Worm (Caenorhabditis elegans): ENCODE results near the gene W01C9.2.

The W01C9.2 gene

DNA sequence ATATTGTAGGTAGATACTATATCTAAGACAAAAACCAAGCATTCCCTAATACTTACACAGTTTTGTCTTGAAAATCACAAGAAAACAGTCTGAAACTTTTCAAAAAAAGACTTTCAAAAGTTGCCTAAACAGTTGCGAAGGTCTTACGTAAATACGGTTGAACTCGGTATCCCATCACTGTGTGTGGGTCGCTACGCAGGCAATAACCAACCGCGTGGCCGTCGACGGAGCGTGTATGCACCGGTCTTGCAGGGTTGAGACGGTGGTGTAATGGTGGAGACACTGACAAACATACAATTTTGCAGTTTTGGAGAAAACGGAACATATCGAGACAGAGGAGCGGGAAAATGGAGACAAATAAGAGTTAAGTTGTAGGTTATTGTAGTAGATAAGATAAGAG is 25.1 kb downstream of the W01C9.2 start, which contains the start of gene iff-2 (continued):
- TF ChIP-seq ttx-3 (tag; optimal IDR thresholded peaks at IDR 0.05) (peak; percentile 37), ceh-18 (tag; optimal IDR thresholded peaks at IDR 0.05) (peak; percentile 99), elt-2 (tag; optimal IDR thresholded peaks at IDR 0.05) (peak; percentile 91), ceh-45 (GFP tag; IDR thresholded peaks at IDR 0.05) (peak; percentile 62; the same call in 1 of the 2 replicates), unc-42 (tag; optimal IDR thresholded peaks at IDR 0.05) (peak; percentile 93), ceh-19 (GFP tag; optimal IDR thresholded peaks at IDR 0.05) (peak; percentile 62), pax-1 (tag; optimal IDR thresholded peaks at IDR 0.05) (peak; percentile 83), hlh-30 (tag; optimal IDR thresholded peaks at IDR 0.05; ENCODE audit: insufficient read depth) (peak; percentile 100), pha-2 (tag; optimal IDR thresholded peaks at IDR 0.05) (peak; percentile 46), ceh-9 (tag; optimal IDR thresholded peaks at IDR 0.05) (no peak), pag-3 (tag; optimal IDR thresholded peaks at IDR 0.05; ENCODE audit: borderline replicate concordance) (no peak), T23F11.4 (GFP tag; optimal IDR thresholded peaks at IDR 0.05) (peak; percentile 69), ceh-14 (tag; optimal IDR thresholded peaks at IDR 0.05) (peak; percentile 83), sdc-2 (tag; optimal IDR thresholded peaks at IDR 0.05) (peak; percentile 78), ztf-16 (tag; optimal IDR thresholded peaks at IDR 0.05) (peak; percentile 83), syd-9 (tag; optimal IDR thresholded peaks at IDR 0.05) (peak; percentile 83), K02D7.2 (tag; optimal IDR thresholded peaks at IDR 0.05) (peak; percentile 14), ahr-1 (tag; optimal IDR thresholded peaks at IDR 0.05) (no peak), che-1 (tag; optimal IDR thresholded peaks at IDR 0.05) (no peak), sox-2 (GFP tag; IDR thresholded peaks at IDR 0.05) (peak; percentile 39; the same call in 1 of the 2 replicates)

DNA sequence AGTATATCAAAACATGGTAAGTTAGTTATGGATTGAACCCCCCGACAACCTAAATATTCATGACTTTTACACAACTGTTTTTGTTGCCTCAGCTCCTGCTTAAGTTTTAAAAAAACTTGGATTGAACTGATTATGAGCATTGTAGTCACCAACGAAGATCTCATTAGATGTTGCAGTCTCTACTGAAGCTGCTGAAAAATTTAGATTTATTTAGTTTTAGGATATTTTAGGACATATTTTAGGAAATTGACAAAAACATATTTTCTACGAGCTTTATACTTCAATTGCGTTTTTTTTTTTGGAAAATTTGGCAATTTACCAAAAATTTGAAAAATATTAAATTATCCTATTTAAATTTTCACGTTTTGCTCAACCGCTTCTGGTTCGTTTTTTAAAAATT is 25.8 kb downstream of the W01C9.2 start, which contains the start of gene F54C9.14:
F54C9.14 (plus strand) TSS at position 301 of the 400 bp plus-strand sequence.
- TF ChIP-seq nfya-1 (tag; optimal IDR thresholded peaks at IDR 0.05) (no peak), Y22D7AL.16 (tag; optimal IDR thresholded peaks at IDR 0.05) (no peak), ceh-2 (tag; optimal IDR thresholded peaks at IDR 0.05) (no peak), pha-2 (tag; optimal IDR thresholded peaks at IDR 0.05) (no peak), T23F11.4 (GFP tag; optimal IDR thresholded peaks at IDR 0.05) (no peak), sox-4 (tag; optimal IDR thresholded peaks at IDR 0.05) (no peak), npax-4 (tag; optimal IDR thresholded peaks at IDR 0.05) (no peak), sox-2 (GFP tag; IDR thresholded peaks at IDR 0.05) (no peak), pros-1 (tag; optimal IDR thresholded peaks at IDR 0.05) (no peak), F13H6.1 (tag; optimal IDR thresholded peaks at IDR 0.05) (no peak), fkh-10 (GFP tag; optimal IDR thresholded peaks at IDR 0.05) (no peak), ceh-31 (tag; optimal IDR thresholded peaks at IDR 0.05) (no peak), mec-3 (tag; optimal IDR thresholded peaks at IDR 0.05; ENCODE audit: borderline replicate concordance) (no peak), ceh-19 (GFP tag; optimal IDR thresholded peaks at IDR 0.05) (no peak), ttx-3 (tag; optimal IDR thresholded peaks at IDR 0.05) (no peak)

DNA sequence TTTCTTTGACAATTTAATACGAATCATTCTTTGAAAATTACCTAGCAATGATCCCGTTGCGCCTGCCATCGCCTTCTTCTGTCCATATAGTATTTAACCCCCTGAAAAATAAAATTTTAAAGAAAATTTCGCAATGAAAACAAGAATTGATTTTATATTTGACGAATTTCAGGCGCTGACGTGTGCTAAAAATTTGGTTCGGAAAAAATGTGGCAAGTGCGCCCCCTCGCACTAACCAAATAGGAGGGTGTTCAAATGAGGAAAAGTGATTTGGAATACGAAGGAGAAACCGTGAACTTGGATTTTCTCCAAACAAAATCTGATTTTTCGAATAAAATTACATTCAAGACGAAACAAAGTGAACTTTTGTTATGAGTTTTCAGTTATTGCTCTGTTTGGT is 29.9 kb downstream of the W01C9.2 start, which contains the start of gene stc-1:
stc-1 (minus strand) TSS at position 101 of the 400 bp plus-strand sequence.
- no peak for TF ChIP-seq ets-4 (tag; optimal IDR thresholded peaks at IDR 0.05)
- peak; percentile 3 for TF ChIP-seq elt-2 (tag; optimal IDR thresholded peaks at IDR 0.05)

DNA sequence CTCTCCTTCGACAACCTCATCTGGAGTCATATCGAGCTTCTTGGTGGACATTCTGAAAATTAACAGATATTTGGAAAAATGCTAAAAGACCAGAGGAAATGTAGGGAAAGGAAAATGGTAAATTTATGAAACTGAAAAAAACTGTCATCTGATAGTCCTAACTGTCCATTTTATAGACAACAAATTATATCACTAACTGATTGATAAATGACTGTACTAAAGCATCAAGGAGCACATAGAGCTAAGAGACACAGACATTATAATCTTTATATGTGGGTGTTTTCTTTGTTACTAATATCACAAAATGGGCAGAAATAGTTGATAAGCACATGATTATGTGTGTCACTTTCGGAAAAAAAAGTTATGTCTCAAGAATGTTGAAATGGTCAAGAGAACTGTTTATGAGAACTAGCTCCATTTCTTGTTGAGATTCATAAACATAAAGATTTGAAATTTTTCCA is 30.7 kb downstream of the W01C9.2 start, which contains the start of gene F54C9.3:
F54C9.3 (minus strand) TSS at position 51 of the 461 bp plus-strand sequence.
- TF ChIP-seq fkh-6 (tag; optimal IDR thresholded peaks at IDR 0.05) = no peak
- TF ChIP-seq unc-3 (GFP tag; conservative IDR thresholded peaks at IDR 0.05) = no peak
- TF ChIP-seq unc-3 (tag; optimal IDR thresholded peaks at IDR 0.05) = no peak
- TF ChIP-seq elt-2 (tag; optimal IDR thresholded peaks at IDR 0.05) = peak; percentile 74
- peak; percentile 1 for TF ChIP-seq dve-1 (tag; optimal IDR thresholded peaks at IDR 0.05)
- no peak for TF ChIP-seq pros-1 (tag; optimal IDR thresholded peaks at IDR 0.05)
- TF ChIP-seq ttx-3 (tag; optimal IDR thresholded peaks at IDR 0.05) = no peak
- no peak for TF ChIP-seq Y22D7AL.16 (tag; optimal IDR thresholded peaks at IDR 0.05)
